Fruit fly (Drosophila melanogaster) whole organism, embryonic: ENCODE results near the gene Glut3.

ENCODE experiments used
- Aef1 ChIP-seq: fragments of 200-800 bp; sonication (Bioruptor generic); IDR thresholded peaks from 3 replicates; pipeline ENCODE4 v1.3.6; 2022; ENCODE audit warnings: missing biosample characterization, missing genetic modification characterization
- Bgb ChIP-seq: fragments of 200-800 bp; sonication (Bioruptor generic); IDR thresholded peaks from 2 replicates; pipeline ENCODE4 v1.3.6; 2022; ENCODE audit warnings: missing biosample characterization, missing genetic modification characterization; ENCODE audit not compliant: partially characterized antibody
- Blimp-1 ChIP-seq: fragments of 200-800 bp; sonication (Bioruptor generic); optimal IDR thresholded peaks from 3 replicates; lab custom pipeline; 2018; ENCODE audit warnings: missing biosample characterization, missing genetic modification characterization, mild to moderate bottlenecking, moderate library complexity, missing genetic modification reagents
- CG13287 ChIP-seq: fragments of 200-800 bp; sonication (Bioruptor generic); IDR thresholded peaks from 2 replicates; pipeline ENCODE4 v1.3.6; 2022; ENCODE audit warnings: missing biosample characterization, missing genetic modification characterization; ENCODE audit not compliant: partially characterized antibody
- CG13296 ChIP-seq: fragments of 200-800 bp; sonication (Bioruptor generic); optimal IDR thresholded peaks from 3 replicates; lab custom pipeline; 2018; ENCODE audit warnings: missing biosample characterization, mild to moderate bottlenecking, missing genetic modification characterization
- CG14710 ChIP-seq: fragments of 200-800 bp; sonication (Bioruptor generic); optimal IDR thresholded peaks from 3 replicates; lab custom pipeline; 2019; ENCODE audit warnings: missing biosample characterization, mild to moderate bottlenecking, missing genetic modification characterization, moderate library complexity
- CG1603 ChIP-seq: fragments of 200-800 bp; sonication (Bioruptor generic); optimal IDR thresholded peaks from 2 replicates; lab custom pipeline; 2019; ENCODE audit warnings: missing biosample characterization, mild to moderate bottlenecking, missing genetic modification characterization, moderate library complexity
- CG16779 ChIP-seq: fragments of 200-800 bp; sonication (Bioruptor generic); IDR thresholded peaks from 2 replicates; pipeline ENCODE4 v1.3.6; 2022; ENCODE audit warnings: missing biosample characterization, missing genetic modification characterization
- CG17829 ChIP-seq: fragments of 200-800 bp; optimal IDR thresholded peaks from 2 replicates; lab custom pipeline; 2019; ENCODE audit warnings: missing biosample characterization, mild to moderate bottlenecking, missing genetic modification characterization, moderate library complexity
- CG2199 ChIP-seq: fragments of 200-800 bp; sonication (Bioruptor generic); IDR thresholded peaks from 3 replicates; pipeline ENCODE4 v1.3.6; 2022; ENCODE audit warnings: missing biosample characterization, missing genetic modification characterization
- CG2889 ChIP-seq: fragments of 200-800 bp; sonication (Bioruptor generic); IDR thresholded peaks from 3 replicates; pipeline ENCODE4 v1.3.6; 2022; ENCODE audit warnings: missing biosample characterization, missing genetic modification characterization
- CG30403 ChIP-seq: fragments of 200-800 bp; sonication (Bioruptor generic); optimal IDR thresholded peaks from 3 replicates; lab custom pipeline; 2016; ENCODE audit warnings: missing biosample characterization, missing genetic modification characterization
- CG31224 ChIP-seq: fragments of 200-800 bp; sonication (Bioruptor generic); IDR thresholded peaks from 2 replicates; pipeline ENCODE4 v1.3.6; 2022; ENCODE audit warnings: missing biosample characterization, missing genetic modification characterization
- CG32767 ChIP-seq: fragments of 200-800 bp; sonication (Bioruptor generic); IDR thresholded peaks from 2 replicates; pipeline ENCODE4 v1.3.6; 2022; ENCODE audit warnings: missing biosample characterization, missing genetic modification characterization
- CG33213 ChIP-seq: fragments of 200-800 bp; sonication (Bioruptor generic); optimal IDR thresholded peaks from 3 replicates; lab custom pipeline; 2016; ENCODE audit warnings: missing biosample characterization, missing genetic modification characterization
- CG34224 ChIP-seq: fragments of 200-800 bp; sonication (Bioruptor generic); IDR thresholded peaks from 3 replicates; pipeline ENCODE4 v1.3.6; 2022; ENCODE audit warnings: missing biosample characterization, missing genetic modification characterization; ENCODE audit not compliant: partially characterized antibody
- CG3847 ChIP-seq: fragments of 200-800 bp; sonication (Bioruptor generic); IDR thresholded peaks from 2 replicates; pipeline ENCODE4 v1.3.6; 2022; ENCODE audit warnings: missing biosample characterization, missing genetic modification characterization
- CG4282 ChIP-seq: fragments of 200-800 bp; sonication (Bioruptor generic); optimal IDR thresholded peaks from 2 replicates; lab custom pipeline; 2016; ENCODE audit warnings: missing biosample characterization, missing genetic modification characterization
- CG4328 ChIP-seq: fragments of 200-800 bp; sonication (Bioruptor generic); optimal IDR thresholded peaks from 3 replicates; lab custom pipeline; 2017; ENCODE audit warnings: missing biosample characterization, missing genetic modification reagents, missing genetic modification characterization
- CG4617 ChIP-seq: fragments of 200-800 bp; sonication (Bioruptor generic); optimal IDR thresholded peaks from 3 replicates; lab custom pipeline; 2016; ENCODE audit warnings: missing biosample characterization, missing genetic modification characterization, borderline replicate concordance
- CG8478 ChIP-seq: fragments of >200 bp; optimal IDR thresholded peaks from 2 replicates; lab custom pipeline; 2018
- CG8924 ChIP-seq: fragments of 200-800 bp; optimal IDR thresholded peaks from 3 replicates; lab custom pipeline; 2019; ENCODE audit warnings: missing biosample characterization, mild to moderate bottlenecking, missing genetic modification characterization, moderate library complexity
- CG8944 ChIP-seq: fragments of 200-800 bp; sonication (Bioruptor generic); optimal IDR thresholded peaks from 3 replicates; lab custom pipeline; 2016; ENCODE audit warnings: missing biosample characterization, missing genetic modification characterization
- Chrac-16 ChIP-seq: fragments of 200-800 bp; sonication (Bioruptor generic); optimal IDR thresholded peaks from 3 replicates; lab custom pipeline; 2016; ENCODE audit warnings: missing biosample characterization, missing genetic modification characterization
- Eip74EF ChIP-seq, 2 experiments: fragments of 200-800 bp in 1 of 2; fragments of >200 bp in 1 of 2; sonication (Bioruptor generic) in 1 of 2; optimal IDR thresholded peaks; 2 replicates each; lab custom pipeline; 2017 to 2019; ENCODE audit warnings: missing biosample characterization in 2 of 2, missing genetic modification characterization in 2 of 2, mild to moderate bottlenecking in 1 of 2, moderate library complexity in 1 of 2
- Ets65A ChIP-seq: fragments of 200-800 bp; sonication (Bioruptor generic); peaks from one replicate; lab custom pipeline; 2016; ENCODE audit warnings: missing biosample characterization, missing genetic modification characterization
- Hr39 ChIP-seq: fragments of >200 bp; optimal IDR thresholded peaks from 2 replicates; lab custom pipeline; 2017
- Hr51 ChIP-seq, 2 experiments: fragments of 200-800 bp; sonication (Bioruptor generic); optimal IDR thresholded peaks; 2 replicates in 1 of 2; 3 replicates in 1 of 2; lab custom pipeline; 2016 to 2018; ENCODE audit warnings: missing biosample characterization in 2 of 2, missing genetic modification characterization in 2 of 2, mild to moderate bottlenecking in 1 of 2, moderate library complexity in 1 of 2
- MBD-R2 ChIP-seq: fragments of 200-800 bp; sonication (Bioruptor generic); IDR thresholded peaks from 2 replicates; pipeline ENCODE4 v1.3.6; 2022; ENCODE audit warnings: missing biosample characterization, missing genetic modification characterization
- NfI ChIP-seq: fragments of 200-800 bp; sonication (Bioruptor generic); optimal IDR thresholded peaks from 3 replicates; lab custom pipeline; 2018; ENCODE audit warnings: missing biosample characterization, mild to moderate bottlenecking, missing genetic modification characterization, moderate library complexity
- Optix ChIP-seq: fragments of 200-800 bp; sonication (Bioruptor generic); IDR thresholded peaks from 3 replicates; pipeline ENCODE4 v1.3.6; 2022; ENCODE audit warnings: missing biosample characterization, missing genetic modification characterization
- Sox100B ChIP-seq: fragments of 200-800 bp; sonication (Bioruptor generic); optimal IDR thresholded peaks from 3 replicates; lab custom pipeline; 2018; ENCODE audit warnings: missing biosample characterization, mild to moderate bottlenecking, missing genetic modification characterization
- Trl ChIP-seq, 3 experiments: fragments of >200 bp in 2 of 3; fragments of 200-800 bp in 1 of 3; sonication (Bioruptor generic) in 1 of 3; optimal IDR thresholded peaks; 2 replicates in 1 of 3; 3 replicates in 2 of 3; lab custom pipeline; 2016 to 2017; ENCODE audit warnings: missing biosample characterization in 1 of 3, missing genetic modification characterization in 1 of 3
- ara ChIP-seq: fragments of 200-800 bp; sonication (Bioruptor generic); IDR thresholded peaks from 2 replicates; pipeline ENCODE4 v1.3.6; 2022; ENCODE audit warnings: missing biosample characterization, missing genetic modification characterization
- az2 ChIP-seq: fragments of 200-800 bp; sonication (Bioruptor generic); optimal IDR thresholded peaks from 3 replicates; lab custom pipeline; 2016; ENCODE audit warnings: missing biosample characterization, missing genetic modification characterization
- bab2 ChIP-seq: fragments of 200-800 bp; sonication (Bioruptor generic); optimal IDR thresholded peaks from 2 replicates; lab custom pipeline; 2016; ENCODE audit warnings: missing biosample characterization, missing genetic modification characterization
- caup ChIP-seq: fragments of 200-800 bp; sonication (Bioruptor generic); optimal IDR thresholded peaks from 3 replicates; lab custom pipeline; 2017; ENCODE audit warnings: missing biosample characterization, mild to moderate bottlenecking, missing genetic modification characterization, moderate library complexity; ENCODE audit not compliant: severe bottlenecking
- dpn ChIP-seq, 2 experiments: fragments of 200-800 bp; sonication (Bioruptor generic); optimal IDR thresholded peaks; 3 replicates each; lab custom pipeline; 2016; ENCODE audit warnings: missing biosample characterization in 2 of 2, missing genetic modification characterization in 2 of 2
- gem ChIP-seq: fragments of 200-800 bp; sonication (Bioruptor generic); optimal IDR thresholded peaks from 2 replicates; lab custom pipeline; 2019; ENCODE audit warnings: missing biosample characterization, mild to moderate bottlenecking, missing genetic modification characterization, moderate library complexity
- hbn ChIP-seq: fragments of 200-800 bp; sonication (Bioruptor generic); IDR thresholded peaks from 2 replicates; pipeline ENCODE4 v1.3.6; 2022; ENCODE audit warnings: missing biosample characterization, missing genetic modification characterization; ENCODE audit not compliant: partially characterized antibody
- ind ChIP-seq: fragments of 200-800 bp; sonication (Bioruptor generic); optimal IDR thresholded peaks from 3 replicates; lab custom pipeline; 2016; ENCODE audit warnings: missing biosample characterization, missing genetic modification characterization
- kay ChIP-seq: fragments of 200-800 bp; sonication (Bioruptor generic); optimal IDR thresholded peaks from 2 replicates; lab custom pipeline; 2016; ENCODE audit warnings: missing biosample characterization, missing genetic modification characterization
- pita ChIP-seq: fragments of 200-800 bp; sonication (Bioruptor generic); optimal IDR thresholded peaks from 2 replicates; lab custom pipeline; 2017; ENCODE audit warnings: missing biosample characterization, mild to moderate bottlenecking, missing genetic modification characterization
- pzg ChIP-seq: fragments of 200-800 bp; sonication (Bioruptor generic); optimal IDR thresholded peaks from 3 replicates; lab custom pipeline; 2018; ENCODE audit warnings: missing biosample characterization, mild to moderate bottlenecking, missing genetic modification characterization, moderate library complexity
- sc ChIP-seq, 3 experiments: fragments of >200 bp in 2 of 3; fragments of 200-800 bp in 1 of 3; sonication (Bioruptor generic) in 1 of 3; optimal IDR thresholded peaks; 2 replicates in 2 of 3; 3 replicates in 1 of 3; lab custom pipeline; 2017; ENCODE audit warnings: mild to moderate bottlenecking in 1 of 3, missing biosample characterization in 1 of 3, missing genetic modification characterization in 1 of 3, missing genetic modification reagents in 1 of 3
- sens ChIP-seq: fragments of 200-800 bp; sonication (Bioruptor generic); peaks from one replicate; lab custom pipeline; 2016; ENCODE audit warnings: missing biosample characterization, missing genetic modification characterization
- slou ChIP-seq: fragments of 200-800 bp; sonication (Bioruptor generic); optimal IDR thresholded peaks from 3 replicates; lab custom pipeline; 2016; ENCODE audit warnings: missing biosample characterization, missing genetic modification characterization
- twi ChIP-seq: fragments of 200-800 bp; optimal IDR thresholded peaks from 2 replicates; lab custom pipeline; 2019; ENCODE audit warnings: missing biosample characterization, mild to moderate bottlenecking, missing genetic modification characterization, moderate library complexity
- vfl ChIP-seq: fragments of 200-800 bp; sonication (Bioruptor generic); optimal IDR thresholded peaks from 2 replicates; lab custom pipeline; 2016; ENCODE audit warnings: missing biosample characterization, missing genetic modification characterization

Gene Glut3

dm6 chr3R:16798516-16799040, 10.5 kb downstream of the Glut3 start (continued):
- TF ChIP-seq Eip74EF (GFP tag; optimal IDR thresholded peaks at IDR 0.05; lab: Kevin White, UChicago) = no peak
- peak; percentile 56 for TF ChIP-seq CG13287
- TF ChIP-seq CG33213 (GFP tag; lab: Kevin White, UChicago) = peak; percentile 98
- TF ChIP-seq CG8478 (lab: Kevin White, UChicago) = peak; percentile 86
- peak; percentile 75 for TF ChIP-seq CG31224
- TF ChIP-seq pzg (GFP tag; lab: Kevin White, UChicago) = peak; percentile 75
- peak; percentile 96 for TF ChIP-seq caup (GFP tag; lab: Kevin White, UChicago)
- TF ChIP-seq Blimp-1 (GFP tag; lab: Kevin White, UChicago) = peak; percentile 88
- TF ChIP-seq pita = peak; percentile 93
- TF ChIP-seq NfI (GFP tag; lab: Kevin White, UChicago) = peak; percentile 95
- peak; percentile 99 for TF ChIP-seq Ets65A (GFP tag; lab: Kevin White, UChicago)
- TF ChIP-seq Bgb (GFP tag; lab: Robert Waterston, UW) = peak; percentile 72; the same call in 1 of the 2 replicates
- peak; percentile 95 for TF ChIP-seq Chrac-16
- TF ChIP-seq MBD-R2 (GFP tag; lab: Robert Waterston, UW) = peak; percentile 52; the same call in 1 of the 2 replicates
- TF ChIP-seq twi (tag; lab: Kevin White, UChicago) = peak; percentile 62
- peak; percentile 93 for TF ChIP-seq Optix
- no peak for TF ChIP-seq sc (optimal IDR thresholded peaks at IDR 0.05; lab: Kevin White, UChicago)
- peak; percentile 83 for TF ChIP-seq sc (GFP tag; optimal IDR thresholded peaks at IDR 0.05; lab: Kevin White, UChicago)
- TF ChIP-seq ara = peak; percentile 87
- TF ChIP-seq CG17829 = peak; percentile 83
- no peak for TF ChIP-seq hbn (GFP tag; lab: Robert Waterston, UW)
- peak; percentile 57 for TF ChIP-seq Sox100B (GFP tag; lab: Kevin White, UChicago)
- TF ChIP-seq az2 (GFP tag; lab: Kevin White, UChicago) = peak; percentile 94
- TF ChIP-seq CG2199 (GFP tag; lab: Robert Waterston, UW) = peak; percentile 99
- peak; percentile 99 for TF ChIP-seq sens (GFP tag; lab: Kevin White, UChicago)
- no peak for TF ChIP-seq Hr39 (lab: Kevin White, UChicago)
- TF ChIP-seq dpn (GFP tag; optimal IDR thresholded peaks at IDR 0.05; lab: Kevin White, UChicago) = peak; percentile 94 to 97
- peak; percentile 55 for TF ChIP-seq vfl (GFP tag; lab: Kevin White, UChicago)
- TF ChIP-seq CG30403 = peak; percentile 87
- peak; percentile 94 for TF ChIP-seq CG16779 (GFP tag; lab: Robert Waterston, UW)
- TF ChIP-seq Hr51 (GFP tag; optimal IDR thresholded peaks at IDR 0.05; lab: Kevin White, UChicago) = peak; percentile 78 to 89
- TF ChIP-seq CG3847 (GFP tag; lab: Robert Waterston, UW) = peak; percentile 76
- TF ChIP-seq CG13296 (GFP tag; lab: Kevin White, UChicago) = peak; percentile 71
- peak; percentile 80 for TF ChIP-seq CG4282 (GFP tag; lab: Kevin White, UChicago)
- no peak for TF ChIP-seq CG32767 (GFP tag; lab: Robert Waterston, UW)
- peak; percentile 55 for TF ChIP-seq CG8924 (tag; lab: Kevin White, UChicago)
- TF ChIP-seq CG14710 (tag; lab: Kevin White, UChicago) = peak; percentile 85
- TF ChIP-seq kay (GFP tag; lab: Kevin White, UChicago) = no peak
- peak; percentile 97 for TF ChIP-seq CG8944 (GFP tag; lab: Kevin White, UChicago)
- peak; percentile 94 for TF ChIP-seq ind (GFP tag; lab: Kevin White, UChicago)
- peak; percentile 85 for TF ChIP-seq Aef1 (GFP tag; lab: Robert Waterston, UW)
- TF ChIP-seq CG34224 = no peak
- TF ChIP-seq gem = peak; percentile 81
- no peak for TF ChIP-seq slou (GFP tag; lab: Kevin White, UChicago)
- TF ChIP-seq CG4617 = peak; percentile 85
- peak; percentile 86 for TF ChIP-seq CG1603 (tag; lab: Kevin White, UChicago)
- TF ChIP-seq Trl (optimal IDR thresholded peaks at IDR 0.05; lab: Kevin White, UChicago) = no peak
- peak; percentile 96 for TF ChIP-seq Trl (GFP tag; optimal IDR thresholded peaks at IDR 0.05; lab: Kevin White, UChicago)
- TF ChIP-seq bab2 (GFP tag; lab: Kevin White, UChicago) = peak; percentile 95
- TF ChIP-seq CG4328 = peak; percentile 83
- TF ChIP-seq CG2889 (GFP tag; lab: Robert Waterston, UW) = no peak; the same call in 2 of the 3 replicates
